Worm (Caenorhabditis elegans) whole organism, L4 larva: Measurements from ENCODE around the gene F59A1.15.
"Not testable (repeated sequence)": the region's sequence is repeated elsewhere in the genome, so short reads cannot be mapped to it uniquely, and the experiment has no call there.

Source experiments
- F26F4.8 ChIP-seq: fragments of 200-800 bp; sonication (Bioruptor generic); conservative IDR thresholded peaks from 2 replicates; pipeline ENCODE4 v1.3.6; 2022; ENCODE audit warnings: missing genetic modification characterization, missing compliant biosample characterization
- F37D6.2 ChIP-seq: sonication (generic microtip); optimal IDR thresholded peaks from 2 replicates; lab custom pipeline; 2016; ENCODE audit warnings: mild to moderate bottlenecking, missing genetic modification characterization, missing compliant biosample characterization
- Y105C5A.15 ChIP-seq: fragments of 200-800 bp; sonication (Bioruptor generic); IDR thresholded peaks from 2 replicates; pipeline ENCODE4 v1.3.6; 2022; ENCODE audit warnings: missing genetic modification characterization, missing compliant biosample characterization
- Y48G9A.11 ChIP-seq: fragments of 200-800 bp; sonication (Bioruptor generic); IDR thresholded peaks from 2 replicates; pipeline ENCODE4 v1.3.6; 2022; ENCODE audit warnings: missing genetic modification reagents, missing genetic modification characterization, missing compliant biosample characterization
- aha-1 ChIP-seq: fragments of 150-350 bp; peaks from one replicate; lab custom pipeline; 2014; ENCODE audit warnings: missing biosample characterization, missing genetic modification characterization
- ceh-20 ChIP-seq: fragments of 200-800 bp; sonication (Bioruptor generic); IDR thresholded peaks from 2 replicates; pipeline ENCODE4 v1.3.6; 2022; ENCODE audit warnings: missing genetic modification reagents, missing genetic modification characterization, missing compliant biosample characterization
- ceh-28 ChIP-seq: fragments of 150-350 bp; optimal IDR thresholded peaks from 2 replicates; lab custom pipeline; 2014; ENCODE audit warnings: missing biosample characterization, missing genetic modification reagents, missing genetic modification characterization
- ceh-82 ChIP-seq: sonication (generic microtip); optimal IDR thresholded peaks from 2 replicates; lab custom pipeline; 2017; ENCODE audit warnings: missing biosample characterization, missing genetic modification characterization
- dmd-9 ChIP-seq: fragments of 200-800 bp; sonication (Bioruptor generic); IDR thresholded peaks from 2 replicates; pipeline ENCODE4 v1.3.6; 2022; ENCODE audit warnings: missing genetic modification reagents, missing genetic modification characterization, missing compliant biosample characterization
- duxl-1 ChIP-seq: sonication (generic microtip); optimal IDR thresholded peaks from 2 replicates; lab custom pipeline; 2016; ENCODE audit warnings: mild to moderate bottlenecking, missing genetic modification characterization, moderate library complexity, missing compliant biosample characterization; ENCODE audit not compliant: poor library complexity
- egl-27 ChIP-seq: sonication (generic microtip); optimal IDR thresholded peaks from 3 replicates; lab custom pipeline; 2017; ENCODE audit warnings: missing biosample characterization, missing genetic modification reagents, missing genetic modification characterization
- egl-43 ChIP-seq: fragments of 200-800 bp; sonication (Bioruptor generic); IDR thresholded peaks from 2 replicates; pipeline ENCODE4 v1.3.6; 2022; ENCODE audit warnings: missing genetic modification reagents, missing genetic modification characterization, missing compliant biosample characterization
- hmg-1.1 ChIP-seq: fragments of 200-800 bp; sonication (Bioruptor generic); IDR thresholded peaks from 2 replicates; pipeline ENCODE4 v1.3.6; 2022; ENCODE audit warnings: missing genetic modification reagents, missing genetic modification characterization, missing compliant biosample characterization
- lim-7 ChIP-seq: fragments of 200-800 bp; sonication (Bioruptor generic); IDR thresholded peaks from 2 replicates; pipeline ENCODE4 v1.3.6; 2022; ENCODE audit warnings: missing genetic modification characterization, missing compliant biosample characterization
- lin-1 ChIP-seq: fragments of 200-800 bp; sonication (Bioruptor generic); IDR thresholded peaks from 2 replicates; pipeline ENCODE4 v1.3.6; 2022; ENCODE audit warnings: missing genetic modification reagents, missing genetic modification characterization, missing compliant biosample characterization
- lin-13 ChIP-seq: fragments of 150-350 bp; optimal IDR thresholded peaks from 2 replicates; lab custom pipeline; 2014; ENCODE audit warnings: missing biosample characterization, missing genetic modification reagents, missing genetic modification characterization
- lin-38 ChIP-seq: fragments of 200-800 bp; sonication (Bioruptor generic); IDR thresholded peaks from 2 replicates; pipeline ENCODE4 v1.3.6; 2022; ENCODE audit warnings: missing genetic modification reagents, missing genetic modification characterization, missing compliant biosample characterization
- lin-39 ChIP-seq: fragments of 150-350 bp; optimal IDR thresholded peaks from 2 replicates; lab custom pipeline; 2014; ENCODE audit warnings: missing biosample characterization, missing genetic modification reagents, missing genetic modification characterization
- lir-3 ChIP-seq: sonication (generic microtip); optimal IDR thresholded peaks from 2 replicates; lab custom pipeline; 2016; ENCODE audit warnings: mild to moderate bottlenecking, missing genetic modification characterization, missing compliant biosample characterization
- madf-5 ChIP-seq, 2 experiments: fragments of 200-800 bp; sonication (Bioruptor generic); IDR thresholded peaks; 2 replicates each; pipeline ENCODE4 v1.3.6; 2022; ENCODE audit warnings: missing compliant biosample characterization in 2 of 2, missing genetic modification characterization in 2 of 2
- mdl-1 ChIP-seq, 2 experiments: fragments of 150-350 bp in 1 of 2; sonication (generic microtip) in 1 of 2; optimal IDR thresholded peaks; 2 replicates each; lab custom pipeline; 2014 to 2017; ENCODE audit warnings: missing biosample characterization in 2 of 2, missing genetic modification characterization in 2 of 2
- mxl-3 ChIP-seq: fragments of 200-800 bp; sonication (Bioruptor generic); optimal IDR thresholded peaks from 2 replicates; lab custom pipeline; 2018; ENCODE audit warnings: mild to moderate bottlenecking, missing genetic modification characterization, missing compliant biosample characterization
- nhr-41 ChIP-seq: fragments of 200-800 bp; sonication (Bioruptor generic); IDR thresholded peaks from 2 replicates; pipeline ENCODE4 v1.3.6; 2022; ENCODE audit warnings: missing genetic modification reagents, missing genetic modification characterization, missing compliant biosample characterization
- nhr-42 ChIP-seq: fragments of 200-800 bp; sonication (Bioruptor generic); IDR thresholded peaks from 2 replicates; pipeline ENCODE4 v1.3.6; 2022; ENCODE audit warnings: missing genetic modification characterization, missing compliant biosample characterization
- nhr-6 ChIP-seq: fragments of 150-350 bp; optimal IDR thresholded peaks from 2 replicates; lab custom pipeline; 2014; ENCODE audit warnings: missing biosample characterization, missing genetic modification characterization
- nhr-76 ChIP-seq: fragments of 150-350 bp; optimal IDR thresholded peaks from 2 replicates; lab custom pipeline; 2014; ENCODE audit warnings: missing biosample characterization, missing genetic modification characterization
- nhr-77 ChIP-seq: fragments of 150-350 bp; optimal IDR thresholded peaks from 2 replicates; lab custom pipeline; 2014; ENCODE audit warnings: missing biosample characterization, missing genetic modification characterization
- pha-4 ChIP-seq, 2 experiments: fragments of 150-350 bp in 1 of 2; fragments of 200-800 bp in 1 of 2; sonication (Bioruptor generic) in 1 of 2; IDR thresholded peaks in 1 of 2; optimal IDR thresholded peaks in 1 of 2; 2 replicates each; pipeline versions ENCODE4 v1.3.6 to Lab custom; 2014 to 2022; ENCODE audit warnings: missing genetic modification characterization in 2 of 2, missing genetic modification reagents in 2 of 2, missing biosample characterization in 1 of 2, missing compliant biosample characterization in 1 of 2
- pqm-1 ChIP-seq: sonication (generic microtip); optimal IDR thresholded peaks from 2 replicates; lab custom pipeline; 2017; ENCODE audit warnings: missing biosample characterization, missing genetic modification characterization
- snpc-1.2 ChIP-seq: fragments of 200-800 bp; sonication (Bioruptor generic); IDR thresholded peaks from 2 replicates; pipeline ENCODE4 v1.3.6; 2022; ENCODE audit warnings: missing genetic modification reagents, missing genetic modification characterization, missing compliant biosample characterization
- vab-7 ChIP-seq: fragments of 200-800 bp; sonication (Bioruptor generic); IDR thresholded peaks from 2 replicates; pipeline ENCODE4 v1.3.6; 2022; ENCODE audit warnings: missing genetic modification reagents, missing genetic modification characterization, missing compliant biosample characterization

F59A1.15 gene

DNA sequence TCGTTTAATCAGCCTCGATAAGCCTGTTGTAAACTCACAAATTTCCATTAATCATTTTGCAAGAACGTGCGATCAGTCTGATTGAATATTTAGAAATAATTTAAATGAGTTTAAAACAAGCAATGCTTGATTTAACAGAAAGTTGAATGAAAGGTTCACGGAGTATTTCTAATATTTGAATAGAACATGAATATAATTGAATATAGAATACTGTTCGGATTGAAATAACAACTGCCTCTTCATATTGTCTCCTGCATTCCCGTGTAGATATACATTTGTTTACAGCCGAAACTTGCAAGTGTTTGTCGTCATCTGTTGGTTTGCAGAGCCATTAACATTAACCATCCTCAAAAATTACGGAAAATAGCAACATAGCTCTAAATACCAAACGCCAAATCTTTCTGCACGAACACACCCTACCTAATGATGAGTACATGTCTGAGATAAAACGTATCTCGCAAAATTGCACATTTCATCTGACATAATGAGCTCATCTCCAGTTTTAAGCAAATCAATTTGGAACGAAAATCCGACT, 17.1 kb upstream of the F59A1.15 start, which contains the start of the genes Y26G10.5 and srh-32:
Y26G10.5 (minus strand) TSS at position 101 of the 535 bp plus-strand sequence.
srh-32 (plus strand) TSS at position 485 of the 535 bp plus-strand sequence.
- peak; percentile 55 for TF ChIP-seq aha-1 (tag; lab: Kevin White, UChicago)
- no peak for TF ChIP-seq F37D6.2

DNA sequence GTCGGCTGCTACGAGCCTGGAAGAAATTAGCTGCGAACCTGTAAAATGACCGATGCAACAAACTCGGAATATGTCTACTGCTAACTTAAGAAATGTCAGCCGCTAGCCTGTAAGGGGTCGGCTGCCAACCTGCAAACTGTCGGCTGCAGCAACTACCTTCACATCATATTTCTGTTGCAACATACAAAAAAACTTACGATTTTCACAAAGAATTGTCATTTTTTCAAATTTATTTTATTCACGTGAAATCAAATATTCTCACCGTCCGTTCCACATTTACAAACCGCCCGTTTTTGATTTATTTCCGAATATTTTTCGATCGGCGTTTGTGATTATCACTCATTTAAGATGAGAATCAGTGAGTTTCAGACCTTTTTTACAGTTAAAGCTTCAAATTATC, 16.0 kb upstream of the F59A1.15 start, which contains the start of gene Y26G10.6:
Y26G10.6 (plus strand) TSS at position 301 of the 400 bp plus-strand sequence.
- TF ChIP-seq mdl-1 (tag; optimal IDR thresholded peaks at IDR 0.05; lab: Kevin White, UChicago) (no peak), nhr-6 (tag; lab: Kevin White, UChicago) (no peak), nhr-77 (no peak)

DNA sequence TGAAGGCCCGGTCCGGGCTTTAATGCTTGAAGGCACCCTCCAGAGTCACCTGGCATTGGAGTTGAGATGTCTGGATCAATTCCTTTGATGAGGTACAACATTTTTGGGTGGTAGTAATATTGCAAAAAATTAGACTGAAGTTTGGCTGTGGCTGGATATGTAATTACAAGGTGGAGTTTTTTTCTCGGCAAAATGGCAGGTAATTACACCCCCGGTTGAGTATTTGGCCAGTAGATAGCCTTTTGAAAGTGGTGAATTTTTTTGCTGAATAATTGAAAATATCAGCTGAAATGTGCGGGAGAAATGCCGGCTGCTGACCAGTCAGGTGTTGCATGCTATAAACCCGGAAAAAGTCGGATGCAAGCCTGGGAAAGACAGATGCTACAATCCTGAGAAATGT, 15.4 kb upstream of the F59A1.15 start, which contains the start of gene Y26G10.4:
Y26G10.4 (minus strand) TSS at position 101 of the 400 bp plus-strand sequence.
- TF ChIP-seq ceh-20, result no peak
- TF ChIP-seq dmd-9, result no peak
- TF ChIP-seq lin-1, result no peak
- no peak for TF ChIP-seq nhr-76 (tag; lab: Kevin White, UChicago)
- TF ChIP-seq ceh-28 (tag; lab: Kevin White, UChicago), result no peak
- TF ChIP-seq hmg-1.1 (GFP tag; lab: Robert Waterston, UW), result no peak

DNA sequence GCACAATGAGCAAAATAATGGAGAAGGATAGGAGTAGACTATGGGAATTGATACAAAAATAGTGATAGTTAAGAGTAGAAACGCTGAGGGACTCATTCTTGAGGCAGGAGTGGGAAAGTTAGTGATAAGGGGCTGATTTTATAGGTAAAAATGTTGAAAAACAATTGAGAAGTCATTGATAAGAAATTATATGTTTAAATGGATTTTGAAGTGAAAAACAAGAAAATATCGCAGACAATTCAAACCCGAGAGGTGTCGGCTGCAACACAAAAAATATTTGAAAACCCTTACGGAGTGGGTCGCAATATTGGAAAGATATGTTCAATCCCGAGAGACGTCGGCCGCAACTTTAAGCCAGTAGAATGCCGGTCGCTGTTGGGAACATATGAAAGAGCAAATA, 13.1 kb upstream of the F59A1.15 start, which contains the start of gene spp-29:
spp-29 (minus strand) TSS at position 101 of the 400 bp plus-strand sequence.
- no peak for TF ChIP-seq egl-27

DNA sequence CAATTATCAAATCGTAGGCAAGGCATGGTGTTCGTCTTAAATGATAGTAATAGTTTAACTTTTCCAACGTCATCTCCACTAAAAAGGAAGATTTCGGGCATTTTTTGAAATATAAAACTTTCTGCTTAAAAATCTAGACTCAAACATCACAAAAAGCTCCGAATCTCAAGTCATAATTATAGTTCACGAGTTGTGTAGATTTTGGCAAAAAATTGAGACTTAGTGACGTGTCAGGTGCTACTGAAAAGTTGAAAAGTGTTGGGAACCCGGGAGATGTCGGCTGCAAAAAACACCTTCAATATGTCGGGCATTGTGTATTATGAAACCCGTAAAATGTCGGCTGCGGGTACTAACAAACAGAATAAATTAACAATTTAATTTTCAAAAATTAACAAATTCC, 12.1 kb upstream of the F59A1.15 start, which contains the start of gene Y26G10.1:
Y26G10.1 (minus strand) TSS at position 101 of the 400 bp plus-strand sequence.
- TF ChIP-seq nhr-42, result no peak

DNA sequence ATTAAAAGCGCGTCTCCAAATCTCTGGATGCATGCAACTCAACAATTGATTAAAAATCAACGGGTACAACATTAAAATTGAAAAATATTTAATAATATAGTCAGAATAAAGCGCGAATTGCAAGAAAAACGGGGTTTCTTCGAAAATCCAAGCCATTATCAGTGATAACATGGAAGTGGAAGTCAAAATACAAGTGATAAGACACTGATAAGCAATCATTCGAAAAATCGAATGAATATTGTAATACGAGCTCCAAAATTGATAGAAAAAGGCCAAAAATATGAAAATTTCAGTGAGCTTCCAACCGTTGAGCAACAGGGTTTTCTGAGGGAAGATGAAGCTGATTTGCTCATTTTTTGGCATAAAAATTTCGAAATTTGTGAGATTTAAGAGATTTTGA, 10.6 kb upstream of the F59A1.15 start:
- TF ChIP-seq pqm-1 (tag; lab: Kevin White, UChicago) (peak; percentile 75), lin-13 (GFP tag; lab: Kevin White, UChicago) (no peak)

DNA sequence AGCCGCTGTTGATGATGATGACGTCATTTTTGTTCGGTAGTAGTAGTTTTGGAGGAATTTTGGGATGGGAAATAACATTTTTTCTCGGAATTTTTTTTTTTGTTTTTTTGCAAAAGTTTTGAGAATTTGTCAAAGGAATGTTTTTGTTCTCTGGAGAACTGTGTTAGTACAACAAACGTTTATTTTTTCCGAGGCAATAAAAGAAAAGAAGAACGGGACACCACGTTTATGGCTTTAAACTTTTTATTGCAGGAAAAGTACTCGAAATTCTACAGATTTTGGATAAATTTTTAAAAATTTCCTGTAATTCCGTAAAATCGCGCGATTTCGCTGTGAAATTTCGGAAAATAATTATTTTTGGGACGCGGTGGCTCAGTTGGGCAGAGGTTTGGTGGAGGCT, 7.3 kb upstream of the F59A1.15 start, which contains the start of gene F59A1.13:
F59A1.13 (minus strand) TSS at position 101 of the 400 bp plus-strand sequence.
- TF ChIP-seq duxl-1 (tag; lab: Kevin White, UChicago), result no peak
- no peak for TF ChIP-seq ceh-82 (tag; lab: Kevin White, UChicago)
- TF ChIP-seq mxl-3, result no peak
- no peak for TF ChIP-seq lir-3 (tag; lab: Kevin White, UChicago)
- TF ChIP-seq Y48G9A.11 (GFP tag; lab: Robert Waterston, UW), result no peak
- TF ChIP-seq lin-39, result no peak
- no peak for TF ChIP-seq hmg-1.1 (GFP tag; lab: Robert Waterston, UW)
- TF ChIP-seq F26F4.8 (GFP tag; lab: Robert Waterston, UW), result no peak
- TF ChIP-seq Y105C5A.15 (GFP tag; lab: Robert Waterston, UW), result no peak

DNA sequence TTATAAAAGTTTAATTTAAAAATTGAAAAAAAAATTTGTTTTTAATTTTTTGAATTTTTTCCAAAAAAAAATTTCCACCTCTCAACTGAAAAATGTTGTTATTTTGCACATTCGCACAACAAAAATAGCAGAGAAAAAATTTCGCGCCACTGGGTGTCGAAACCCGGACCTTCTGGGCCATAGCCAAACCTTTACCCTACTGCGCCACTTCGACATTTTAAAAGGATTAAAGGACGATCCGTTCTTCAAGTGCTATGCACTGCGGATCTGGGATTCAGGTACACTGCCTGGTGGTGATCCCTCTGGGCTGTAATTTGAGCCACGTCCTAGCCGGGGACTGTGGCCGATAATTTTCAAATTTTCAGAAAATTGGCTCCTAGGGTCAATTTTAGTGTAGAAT, 3.7 kb upstream of the F59A1.15 start:
- TF ChIP-seq madf-5 (GFP tag; IDR thresholded peaks at IDR 0.05; lab: Robert Waterston, UW) (peak in 1 of 2 experiments; percentile 43; a peak in 1 of 4 replicates), nhr-41 (0 out of 2 replicates have a peak, but pooled peaks have one; percentile 26), pha-4 (GFP tag; IDR thresholded peaks at IDR 0.05; lab: Robert Waterston, UW) (0 out of 2 replicates have a peak, but pooled peaks have one; percentile 15), lin-38 (GFP tag; lab: Robert Waterston, UW) (peak; percentile 31; the same call in 1 of the 2 replicates), egl-43 (GFP tag; lab: Robert Waterston, UW) (0 out of 2 replicates have a peak, but pooled peaks have one; percentile 30), snpc-1.2 (GFP tag; lab: Robert Waterston, UW) (peak; percentile 32; the same call in 1 of the 2 replicates), vab-7 (GFP tag; lab: Robert Waterston, UW) (peak; percentile 62), lim-7 (GFP tag; lab: Robert Waterston, UW) (peak; percentile 75)
- not testable (repeated sequence) for TF ChIP-seq pha-4 (tag; optimal IDR thresholded peaks at IDR 0.05; lab: Kevin White, UChicago)
